Fruit fly (Drosophila melanogaster) whole organism, pupa: ENCODE data around the gene CG9917.

Experiments used
- CG10348 ChIP-seq: fragments of 200-800 bp; sonication (Bioruptor generic); IDR thresholded peaks from 2 replicates; pipeline ENCODE4 v1.3.6; 2022; ENCODE audit warnings: missing biosample characterization, missing genetic modification characterization
- CG12605 ChIP-seq: fragments of 200-800 bp; sonication (Bioruptor generic); IDR thresholded peaks from 2 replicates; pipeline ENCODE4 v1.3.6; 2022; ENCODE audit warnings: missing biosample characterization, missing genetic modification characterization
- CG13204 ChIP-seq: fragments of 200-800 bp; sonication (Bioruptor generic); optimal IDR thresholded peaks from 2 replicates; lab custom pipeline; 2018; ENCODE audit warnings: missing biosample characterization, mild to moderate bottlenecking, missing genetic modification characterization, moderate library complexity
- CG14655 ChIP-seq: fragments of 200-800 bp; sonication (Bioruptor generic); optimal IDR thresholded peaks from 3 replicates; lab custom pipeline; 2017; ENCODE audit warnings: mild to moderate bottlenecking, missing biosample characterization, missing genetic modification reagents, missing genetic modification characterization
- CG15710 ChIP-seq: fragments of 200-800 bp; sonication (Bioruptor generic); optimal IDR thresholded peaks from 2 replicates; lab custom pipeline; 2018; ENCODE audit warnings: missing biosample characterization, mild to moderate bottlenecking, missing genetic modification characterization, moderate library complexity
- CG17806 ChIP-seq: fragments of 200-800 bp; sonication (Bioruptor generic); optimal IDR thresholded peaks from 2 replicates; lab custom pipeline; 2018; ENCODE audit warnings: missing biosample characterization, mild to moderate bottlenecking, missing genetic modification characterization, moderate library complexity
- CG32121 ChIP-seq: fragments of 200-800 bp; sonication (Bioruptor generic); IDR thresholded peaks from 2 replicates; pipeline ENCODE4 v1.3.6; 2022; ENCODE audit warnings: missing biosample characterization, missing genetic modification characterization
- CG34367 ChIP-seq: fragments of 200-800 bp; sonication (Bioruptor generic); optimal IDR thresholded peaks from 2 replicates; lab custom pipeline; 2018; ENCODE audit warnings: missing biosample characterization, mild to moderate bottlenecking, missing genetic modification characterization
- CG4496 ChIP-seq: fragments of 200-800 bp; sonication (Bioruptor generic); IDR thresholded peaks from 3 replicates; pipeline ENCODE4 v1.3.6; 2022; ENCODE audit warnings: missing biosample characterization, missing genetic modification characterization
- CG8159 ChIP-seq: fragments of 200-800 bp; sonication (Bioruptor generic); optimal IDR thresholded peaks from 3 replicates; lab custom pipeline; 2018; ENCODE audit warnings: missing biosample characterization, mild to moderate bottlenecking, missing genetic modification characterization, moderate library complexity
- CG8301 ChIP-seq: fragments of 200-800 bp; sonication (Bioruptor generic); optimal IDR thresholded peaks from 2 replicates; lab custom pipeline; 2018; ENCODE audit warnings: missing biosample characterization, mild to moderate bottlenecking, missing genetic modification characterization
- CG9948 ChIP-seq: fragments of 200-800 bp; sonication (Bioruptor generic); optimal IDR thresholded peaks from 2 replicates; lab custom pipeline; 2018; ENCODE audit warnings: missing biosample characterization, mild to moderate bottlenecking, missing genetic modification characterization, moderate library complexity
- D1 ChIP-seq: fragments of 200-800 bp; sonication (Bioruptor generic); optimal IDR thresholded peaks from 2 replicates; lab custom pipeline; 2018; ENCODE audit warnings: missing biosample characterization, mild to moderate bottlenecking, missing genetic modification characterization, moderate library complexity
- EcR ChIP-seq: fragments of 200-800 bp; sonication (Bioruptor generic); optimal IDR thresholded peaks from 3 replicates; lab custom pipeline; 2019; ENCODE audit warnings: missing biosample characterization, missing genetic modification characterization, mild to moderate bottlenecking, moderate library complexity, missing genetic modification reagents
- Ets98B ChIP-seq: fragments of 200-800 bp; sonication (Bioruptor generic); IDR thresholded peaks from 2 replicates; pipeline ENCODE4 v1.3.6; 2022; ENCODE audit warnings: missing biosample characterization, missing genetic modification characterization
- Pif1A ChIP-seq: fragments of 200-800 bp; sonication (Bioruptor generic); optimal IDR thresholded peaks from 3 replicates; lab custom pipeline; 2016; ENCODE audit warnings: missing biosample characterization, missing genetic modification characterization
- Pif1B ChIP-seq: fragments of 200-800 bp; sonication (Bioruptor generic); optimal IDR thresholded peaks from 3 replicates; lab custom pipeline; 2016; ENCODE audit warnings: missing biosample characterization, missing genetic modification characterization
- Snoo ChIP-seq: fragments of 200-800 bp; sonication (Bioruptor generic); optimal IDR thresholded peaks from 3 replicates; lab custom pipeline; 2017; ENCODE audit warnings: missing biosample characterization, mild to moderate bottlenecking, missing genetic modification characterization, inconsistent platforms
- fd96Ca ChIP-seq: fragments of 200-800 bp; sonication (Bioruptor generic); IDR thresholded peaks from 3 replicates; pipeline ENCODE4 v1.3.6; 2022; ENCODE audit warnings: missing biosample characterization, missing genetic modification characterization
- gl ChIP-seq: fragments of 200-800 bp; sonication (Bioruptor generic); optimal IDR thresholded peaks from 2 replicates; lab custom pipeline; 2018; ENCODE audit warnings: missing biosample characterization, mild to moderate bottlenecking, missing genetic modification characterization
- rn ChIP-seq: fragments of 200-800 bp; sonication (Bioruptor generic); IDR thresholded peaks from 2 replicates; pipeline ENCODE4 v1.3.6; 2022; ENCODE audit warnings: missing biosample characterization, missing genetic modification characterization

The CG9917 gene

dm6 chrX:16323063-16323462, at the start of gene CG9917, which contains the start of gene CG32579:
TSS of gene CG9917 (minus strand) at chrX:16323231.
TSS of gene CG32579 (plus strand) at chrX:16323286.
- TF ChIP-seq Snoo (tag; lab: Kevin White, UChicago) (no peak), EcR (GFP tag; lab: Kevin White, UChicago) (no peak), CG14655 (GFP tag; lab: Kevin White, UChicago) (no peak), CG9948 (tag; lab: Kevin White, UChicago) (no peak), Pif1A (GFP tag; lab: Kevin White, UChicago) (no peak), CG32121 (GFP tag; lab: Robert Waterston, UW) (no peak), gl (no peak), CG13204 (GFP tag; lab: Kevin White, UChicago) (no peak), rn (GFP tag; lab: Robert Waterston, UW) (no peak), CG8159 (tag; lab: Kevin White, UChicago) (no peak), Ets98B (GFP tag; lab: Robert Waterston, UW) (no peak), CG12605 (GFP tag; lab: Robert Waterston, UW) (no peak), Pif1B (GFP tag; lab: Kevin White, UChicago) (no peak), fd96Ca (no peak), CG17806 (tag; lab: Kevin White, UChicago) (no peak), CG8301 (tag; lab: Kevin White, UChicago) (no peak), CG10348 (GFP tag; lab: Robert Waterston, UW) (no peak), CG34367 (tag; lab: Kevin White, UChicago) (no peak), D1 (tag; lab: Kevin White, UChicago) (no peak), CG15710 (tag; lab: Kevin White, UChicago) (no peak)

dm6 chrX:16371923-16372322, 48.9 kb upstream of the CG9917 start:
- no peak for TF ChIP-seq Pif1A (GFP tag; lab: Kevin White, UChicago)
- peak; percentile 51 for TF ChIP-seq D1 (tag; lab: Kevin White, UChicago)
- TF ChIP-seq CG17806 (tag; lab: Kevin White, UChicago): peak; percentile 28
- no peak for TF ChIP-seq CG13204 (GFP tag; lab: Kevin White, UChicago)
- peak; percentile 14 for TF ChIP-seq Pif1B (GFP tag; lab: Kevin White, UChicago)
- no peak for TF ChIP-seq gl
- no peak for TF ChIP-seq rn (GFP tag; lab: Robert Waterston, UW)
- no peak for TF ChIP-seq CG15710 (tag; lab: Kevin White, UChicago)
- TF ChIP-seq, all 21 proteins: peak for 3

- TF ChIP-seq rn (GFP tag; lab: Robert Waterston, UW): no peak
- TF ChIP-seq Ets98B (GFP tag; lab: Robert Waterston, UW): no peak
- no peak for TF ChIP-seq CG12605 (GFP tag; lab: Robert Waterston, UW)
- no peak for TF ChIP-seq CG10348 (GFP tag; lab: Robert Waterston, UW)
- TF ChIP-seq CG8159 (tag; lab: Kevin White, UChicago): no peak
- no peak for TF ChIP-seq Snoo (tag; lab: Kevin White, UChicago)
- no peak for TF ChIP-seq CG15710 (tag; lab: Kevin White, UChicago)
- TF ChIP-seq CG4496 (GFP tag; lab: Robert Waterston, UW): no peak
- TF ChIP-seq CG17806 (tag; lab: Kevin White, UChicago): no peak
- no peak for TF ChIP-seq Pif1B (GFP tag; lab: Kevin White, UChicago)
- no peak for TF ChIP-seq CG34367 (tag; lab: Kevin White, UChicago)
- TF ChIP-seq CG32121 (GFP tag; lab: Robert Waterston, UW): no peak
- TF ChIP-seq fd96Ca: no peak
- no peak for TF ChIP-seq gl
- no peak for TF ChIP-seq Pif1A (GFP tag; lab: Kevin White, UChicago)
- TF ChIP-seq D1 (tag; lab: Kevin White, UChicago): no peak
- no peak for TF ChIP-seq EcR (GFP tag; lab: Kevin White, UChicago)
- TF ChIP-seq CG13204 (GFP tag; lab: Kevin White, UChicago): no peak
- TF ChIP-seq CG14655 (GFP tag; lab: Kevin White, UChicago): no peak
Observed at dm6 chrX:16368585-16368984, 45.6 kb upstream of the CG9917 start.

- TF ChIP-seq CG14655 (GFP tag; lab: Kevin White, UChicago) (no peak), Pif1A (GFP tag; lab: Kevin White, UChicago) (peak; percentile 3), Pif1B (GFP tag; lab: Kevin White, UChicago) (peak; percentile 20), CG13204 (GFP tag; lab: Kevin White, UChicago) (no peak)
Observed at dm6 chrX:16361306-16361705, 38.3 kb upstream of the CG9917 start, which contains the start of gene nonA. TSS of gene nonA (plus strand) at chrX:16361569.

- TF ChIP-seq EcR (GFP tag; lab: Kevin White, UChicago): peak; percentile 86
- peak; percentile 87 for TF ChIP-seq CG34367 (tag; lab: Kevin White, UChicago)
- TF ChIP-seq CG14655 (GFP tag; lab: Kevin White, UChicago): no peak
- TF ChIP-seq CG15710 (tag; lab: Kevin White, UChicago): peak; percentile 90
- peak; percentile 84 for TF ChIP-seq Pif1B (GFP tag; lab: Kevin White, UChicago)
- TF ChIP-seq Pif1A (GFP tag; lab: Kevin White, UChicago): no peak
- peak; percentile 93 for TF ChIP-seq CG8159 (tag; lab: Kevin White, UChicago)
- peak; percentile 91 for TF ChIP-seq CG32121 (GFP tag; lab: Robert Waterston, UW)
- TF ChIP-seq CG8301 (tag; lab: Kevin White, UChicago): peak; percentile 84
- TF ChIP-seq CG4496 (GFP tag; lab: Robert Waterston, UW): peak; percentile 93
- TF ChIP-seq fd96Ca: no peak
- peak; percentile 86 for TF ChIP-seq Snoo (tag; lab: Kevin White, UChicago)
- peak; percentile 87 for TF ChIP-seq CG12605 (GFP tag; lab: Robert Waterston, UW)
- TF ChIP-seq CG17806 (tag; lab: Kevin White, UChicago): peak; percentile 91
- peak; percentile 73 for TF ChIP-seq gl
- TF ChIP-seq Ets98B (GFP tag; lab: Robert Waterston, UW): peak; percentile 87; the same call in 1 of the 2 replicates
- no peak; the same call in 1 of the 2 replicates for TF ChIP-seq rn (GFP tag; lab: Robert Waterston, UW)
- TF ChIP-seq D1 (tag; lab: Kevin White, UChicago): no peak
- TF ChIP-seq CG10348 (GFP tag; lab: Robert Waterston, UW): no peak; the same call in 1 of the 2 replicates
- TF ChIP-seq CG9948 (tag; lab: Kevin White, UChicago): peak; percentile 91
- no peak for TF ChIP-seq CG13204 (GFP tag; lab: Kevin White, UChicago)
Observed at dm6 chrX:16358670-16359320, 35.8 kb upstream of the CG9917 start, which contains the start of the genes U2af50 and PIG-Q. TSS of gene U2af50 (minus strand) at chrX:16359039. TSS of gene PIG-Q (plus strand) at chrX:16359143.
